Worm (Caenorhabditis elegans): ENCODE measurements around the gene gst-23.

gst-23 gene

DNA sequence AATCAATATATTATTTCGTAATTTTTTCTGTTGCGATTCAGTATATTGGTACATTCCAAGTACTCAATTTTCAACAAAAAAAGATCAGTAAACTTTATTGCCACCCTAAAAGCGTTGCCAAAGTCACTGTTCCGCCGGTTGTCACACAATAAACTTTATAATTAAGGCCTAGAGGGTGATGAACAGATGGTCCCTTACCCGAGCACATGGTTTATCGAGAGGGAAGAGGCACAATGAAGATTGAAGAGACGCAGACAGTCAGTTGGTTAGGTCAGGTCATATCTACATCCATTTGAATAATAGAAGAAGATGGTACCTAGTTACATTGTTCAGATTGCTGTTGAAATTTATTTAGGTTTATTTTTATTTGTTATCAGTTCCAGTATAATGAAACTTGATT lies 13.7 kb downstream of the gst-23 start:
- TF ChIP-seq mdl-1 (tag; optimal IDR thresholded peaks at IDR 0.05) (no peak), crh-2 (tag; optimal IDR thresholded peaks at IDR 0.05) (no peak), peb-1 (tag; optimal IDR thresholded peaks at IDR 0.05) (no peak), R02D3.7 (tag; optimal IDR thresholded peaks at IDR 0.05) (no peak), ztf-11 (tag; optimal IDR thresholded peaks at IDR 0.05) (no peak), ceh-16 (tag; optimal IDR thresholded peaks at IDR 0.05) (no peak), nhr-23 (tag; optimal IDR thresholded peaks at IDR 0.05) (no peak), alr-1 (tag; optimal IDR thresholded peaks at IDR 0.05) (no peak), aly-2 (tag; optimal IDR thresholded peaks at IDR 0.05) (no peak), unc-55 (GFP tag; optimal IDR thresholded peaks at IDR 0.05) (no peak), zag-1 (tag; optimal IDR thresholded peaks at IDR 0.05) (no peak), lin-39 (tag; optimal IDR thresholded peaks at IDR 0.05) (no peak), mbf-1 (tag; optimal IDR thresholded peaks at IDR 0.05) (no peak), dmd-4 (tag; optimal IDR thresholded peaks at IDR 0.05) (no peak), nhr-25 (tag; optimal IDR thresholded peaks at IDR 0.05) (no peak), ceh-82 (tag; optimal IDR thresholded peaks at IDR 0.05) (no peak), ZK546.5 (tag; optimal IDR thresholded peaks at IDR 0.05) (no peak)

DNA sequence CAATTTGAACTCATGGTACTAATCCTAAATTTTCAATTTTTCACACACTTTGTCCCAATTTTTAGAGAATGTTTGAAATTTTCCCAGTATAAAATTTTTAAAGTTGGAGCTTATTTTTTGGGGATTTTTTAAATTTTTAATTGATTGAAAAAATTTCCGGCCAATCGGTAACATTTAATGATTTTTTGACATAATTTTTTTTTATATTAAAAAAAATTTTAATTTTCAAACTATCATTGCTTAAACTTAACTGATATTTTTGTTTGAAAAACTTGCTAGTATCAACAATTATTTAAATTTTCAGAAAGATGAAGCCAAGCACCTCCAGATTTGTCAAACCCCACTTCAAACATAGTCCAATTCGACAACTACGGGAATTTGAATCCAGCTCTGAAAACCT lies 14.2 kb downstream of the gst-23 start, which contains the start of gene T28A11.22:
T28A11.22 (plus strand) TSS at position 301 of the 400 bp plus-strand sequence.
- no peak for TF ChIP-seq ZK546.5 (tag; optimal IDR thresholded peaks at IDR 0.05)
- no peak for TF ChIP-seq nhr-23 (tag; optimal IDR thresholded peaks at IDR 0.05)
- TF ChIP-seq lin-39 (tag; optimal IDR thresholded peaks at IDR 0.05) = no peak
- no peak for TF ChIP-seq R02D3.7 (tag; optimal IDR thresholded peaks at IDR 0.05)
- no peak for TF ChIP-seq mab-5 (tag; optimal IDR thresholded peaks at IDR 0.05)
- TF ChIP-seq nhr-10 (tag; optimal IDR thresholded peaks at IDR 0.05) = no peak
- TF ChIP-seq ceh-16 (tag; optimal IDR thresholded peaks at IDR 0.05) = no peak
- TF ChIP-seq nhr-129 (tag; optimal IDR thresholded peaks at IDR 0.05) = no peak
- TF ChIP-seq peb-1 (tag; optimal IDR thresholded peaks at IDR 0.05) = no peak
- no peak for TF ChIP-seq gmeb-1 (tag; optimal IDR thresholded peaks at IDR 0.05)
- no peak for TF ChIP-seq egl-27 (tag; optimal IDR thresholded peaks at IDR 0.05)
- TF ChIP-seq skn-1 (tag; optimal IDR thresholded peaks at IDR 0.05) = no peak
- TF ChIP-seq elt-3 (tag; optimal IDR thresholded peaks at IDR 0.05) = no peak
- no peak for TF ChIP-seq sma-3 (GFP tag; optimal IDR thresholded peaks at IDR 0.05)

DNA sequence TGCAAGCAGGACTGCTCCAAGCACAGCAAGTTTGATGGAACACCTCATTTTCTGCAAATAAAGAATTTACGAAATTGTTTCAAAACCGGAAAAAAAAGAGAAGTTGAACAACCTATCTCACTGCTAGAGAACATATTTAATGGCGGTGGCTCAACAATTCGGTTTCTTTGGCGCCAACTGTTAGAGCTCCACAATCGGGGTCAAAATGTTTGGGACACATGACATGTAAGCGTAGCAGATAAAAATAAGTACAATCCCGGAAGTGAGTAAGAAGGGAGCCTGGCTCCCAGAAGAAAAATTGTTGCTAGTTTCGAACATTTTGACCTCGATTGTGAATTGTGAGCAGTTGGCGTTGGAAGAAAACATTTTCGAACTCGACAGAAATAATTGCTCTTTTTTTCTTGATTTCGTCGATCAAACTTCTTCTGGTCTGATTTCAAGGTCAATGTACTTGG lies 16.1 kb downstream of the gst-23 start, which contains the start of gene T28A11.16:
T28A11.16 (minus strand) TSS at position 51 of the 455 bp plus-strand sequence.
- TF ChIP-seq ceh-16 (tag; optimal IDR thresholded peaks at IDR 0.05) (no peak), ztf-4 (tag; optimal IDR thresholded peaks at IDR 0.05) (no peak), sma-9 (GFP tag; optimal IDR thresholded peaks at IDR 0.05) (peak; percentile 88), sma-9 (tag; optimal IDR thresholded peaks at IDR 0.05) (no peak), unc-55 (GFP tag; optimal IDR thresholded peaks at IDR 0.05) (no peak), sma-3 (GFP tag; optimal IDR thresholded peaks at IDR 0.05) (no peak), F13H6.1 (tag; optimal IDR thresholded peaks at IDR 0.05) (peak; percentile 30)

DNA sequence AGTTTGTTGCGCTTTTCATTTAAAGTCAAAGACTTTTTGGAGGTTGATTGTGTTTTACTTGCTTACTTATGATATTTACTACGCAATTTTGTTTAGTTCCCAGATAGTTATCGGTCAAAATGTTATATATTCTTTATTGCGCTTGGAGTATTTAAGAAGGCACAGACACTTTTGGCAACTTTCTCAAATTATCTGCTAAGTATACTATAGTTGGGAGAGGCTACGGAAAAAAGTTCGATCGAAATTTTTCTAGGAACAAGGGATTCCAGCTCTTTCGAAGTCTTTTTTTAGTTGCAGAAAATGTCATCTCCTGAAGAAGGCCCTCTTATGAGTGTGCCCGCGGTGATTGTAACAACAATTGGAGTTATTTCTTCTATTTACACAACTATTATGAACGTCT lies 17.0 kb downstream of the gst-23 start, which contains the start of gene srbc-5:
srbc-5 (plus strand) TSS at position 301 of the 400 bp plus-strand sequence.
- TF ChIP-seq peb-1 (tag; optimal IDR thresholded peaks at IDR 0.05) (no peak), nhr-237 (tag; optimal IDR thresholded peaks at IDR 0.05) (no peak), lsy-2 (tag; optimal IDR thresholded peaks at IDR 0.05) (no peak), ztf-1 (GFP tag; conservative IDR thresholded peaks at IDR 0.05) (no peak), snpc-4 (tag; optimal IDR thresholded peaks at IDR 0.05) (no peak), nhr-11 (tag; optimal IDR thresholded peaks at IDR 0.05) (no peak), ZK546.5 (tag; optimal IDR thresholded peaks at IDR 0.05) (no peak), nhr-77 (tag; optimal IDR thresholded peaks at IDR 0.05) (no peak), R02D3.7 (tag; optimal IDR thresholded peaks at IDR 0.05) (no peak), skn-1 (tag; optimal IDR thresholded peaks at IDR 0.05) (no peak), alr-1 (tag; optimal IDR thresholded peaks at IDR 0.05) (no peak), mbf-1 (tag; optimal IDR thresholded peaks at IDR 0.05) (no peak), nhr-23 (tag; optimal IDR thresholded peaks at IDR 0.05) (no peak), blmp-1 (tag; optimal IDR thresholded peaks at IDR 0.05; ENCODE audit: insufficient read depth) (no peak), elt-1 (tag; optimal IDR thresholded peaks at IDR 0.05) (no peak), sma-9 (GFP tag; optimal IDR thresholded peaks at IDR 0.05) (no peak), sma-9 (tag; optimal IDR thresholded peaks at IDR 0.05) (no peak), sem-4 (tag; optimal IDR thresholded peaks at IDR 0.05) (no peak), nhr-6 (tag; optimal IDR thresholded peaks at IDR 0.05) (no peak)
